Worm (Caenorhabditis elegans) whole organism, L2 larva: Measurements from ENCODE around the gene C06A6.2.

Source experiments
- C34F6.9 ChIP-seq: fragments of 150-350 bp; optimal IDR thresholded peaks from 2 replicates; lab custom pipeline; 2014; ENCODE audit warnings: missing biosample characterization, missing genetic modification characterization
- F13H6.1 ChIP-seq: sonication (generic microtip); optimal IDR thresholded peaks from 2 replicates; lab custom pipeline; 2016; ENCODE audit warnings: missing genetic modification characterization, missing compliant biosample characterization
- R02D3.7 ChIP-seq: fragments of 150-350 bp; optimal IDR thresholded peaks from 2 replicates; lab custom pipeline; 2014; ENCODE audit warnings: missing biosample characterization, missing genetic modification characterization
- Y55F3AM.14 ChIP-seq: fragments of 200-800 bp; sonication (Bioruptor generic); optimal IDR thresholded peaks from 2 replicates; lab custom pipeline; 2018; ENCODE audit warnings: mild to moderate bottlenecking, missing genetic modification characterization, missing compliant biosample characterization
- ZK546.5 ChIP-seq: sonication (generic microtip); optimal IDR thresholded peaks from 2 replicates; lab custom pipeline; 2017; ENCODE audit warnings: missing biosample characterization, missing genetic modification characterization
- alr-1 ChIP-seq: fragments of 150-350 bp; optimal IDR thresholded peaks from 2 replicates; lab custom pipeline; 2014; ENCODE audit warnings: missing biosample characterization, missing genetic modification characterization
- aly-2 ChIP-seq: fragments of 150-350 bp; optimal IDR thresholded peaks from 2 replicates; lab custom pipeline; 2014; ENCODE audit warnings: missing biosample characterization, missing genetic modification characterization
- ama-1 ChIP-seq: fragments of 150-350 bp; optimal IDR thresholded peaks from 2 replicates; lab custom pipeline; 2018; ENCODE audit warnings: inconsistent platforms
- blmp-1 ChIP-seq: sonication (generic microtip); optimal IDR thresholded peaks from 2 replicates; lab custom pipeline; 2017; ENCODE audit warnings: missing genetic modification characterization, mild to moderate bottlenecking, missing compliant biosample characterization, antibody characterized with exemption, moderate library complexity; ENCODE audit not compliant: insufficient read depth
- ceh-16 ChIP-seq: fragments of 150-350 bp; optimal IDR thresholded peaks from 2 replicates; lab custom pipeline; 2014; ENCODE audit warnings: missing biosample characterization, missing genetic modification characterization
- ceh-82 ChIP-seq: fragments of 150-350 bp; optimal IDR thresholded peaks from 2 replicates; lab custom pipeline; 2014; ENCODE audit warnings: missing biosample characterization, missing genetic modification characterization
- crh-2 ChIP-seq: sonication (generic microtip); optimal IDR thresholded peaks from 2 replicates; lab custom pipeline; 2017; ENCODE audit warnings: missing biosample characterization, missing genetic modification characterization
- dmd-4 ChIP-seq: sonication (generic microtip); optimal IDR thresholded peaks from 2 replicates; lab custom pipeline; 2017; ENCODE audit warnings: missing biosample characterization, missing genetic modification characterization
- egl-27 ChIP-seq: sonication (generic microtip); optimal IDR thresholded peaks from 3 replicates; lab custom pipeline; 2017; ENCODE audit warnings: missing biosample characterization, missing genetic modification reagents, missing genetic modification characterization
- elt-1 ChIP-seq: fragments of 150-350 bp; optimal IDR thresholded peaks from 2 replicates; lab custom pipeline; 2014; ENCODE audit warnings: missing biosample characterization, missing genetic modification characterization
- elt-3 ChIP-seq: sonication (generic microtip); optimal IDR thresholded peaks from 2 replicates; lab custom pipeline; 2017; ENCODE audit warnings: missing biosample characterization, missing genetic modification characterization
- fos-1 ChIP-seq: fragments of 150-350 bp; optimal IDR thresholded peaks from 2 replicates; lab custom pipeline; 2014; ENCODE audit warnings: missing biosample characterization, missing genetic modification characterization
- gmeb-1 ChIP-seq: fragments of 150-350 bp; optimal IDR thresholded peaks from 2 replicates; lab custom pipeline; 2014; ENCODE audit warnings: missing biosample characterization, missing genetic modification characterization
- lin-11 ChIP-seq: fragments of 150-350 bp; sonication (generic microtip); optimal IDR thresholded peaks from 2 replicates; lab custom pipeline; 2014; ENCODE audit warnings: missing biosample characterization, missing genetic modification characterization, inconsistent platforms, mixed read lengths
- lin-13 ChIP-seq: fragments of 150-350 bp; optimal IDR thresholded peaks from 2 replicates; lab custom pipeline; 2014; ENCODE audit warnings: missing biosample characterization, missing genetic modification reagents, missing genetic modification characterization
- lin-39 ChIP-seq: fragments of 150-350 bp; optimal IDR thresholded peaks from 2 replicates; lab custom pipeline; 2014; ENCODE audit warnings: missing biosample characterization, missing genetic modification reagents, missing genetic modification characterization
- lsy-2 ChIP-seq, 2 experiments: fragments of 150-350 bp in 1 of 2; sonication (generic microtip) in 1 of 2; optimal IDR thresholded peaks; 2 replicates each; lab custom pipeline; 2014 to 2017; ENCODE audit warnings: missing biosample characterization in 2 of 2, missing genetic modification characterization in 2 of 2
- mab-5 ChIP-seq: fragments of 150-350 bp; optimal IDR thresholded peaks from 2 replicates; lab custom pipeline; 2014; ENCODE audit warnings: missing biosample characterization, missing genetic modification characterization
- mbf-1 ChIP-seq: sonication (generic microtip); optimal IDR thresholded peaks from 2 replicates; lab custom pipeline; 2017; ENCODE audit warnings: missing biosample characterization, missing genetic modification characterization
- mdl-1 ChIP-seq, 2 experiments: fragments of 150-350 bp in 1 of 2; sonication (generic microtip) in 1 of 2; optimal IDR thresholded peaks; 2 replicates each; lab custom pipeline; 2017; ENCODE audit warnings: missing biosample characterization in 2 of 2, missing genetic modification characterization in 2 of 2
- nhr-10 ChIP-seq: sonication (generic microtip); optimal IDR thresholded peaks from 2 replicates; lab custom pipeline; 2017; ENCODE audit warnings: missing biosample characterization, missing genetic modification characterization
- nhr-11 ChIP-seq: fragments of 150-350 bp; optimal IDR thresholded peaks from 2 replicates; lab custom pipeline; 2014; ENCODE audit warnings: missing biosample characterization, missing genetic modification characterization
- nhr-12 ChIP-seq: fragments of 150-350 bp; optimal IDR thresholded peaks from 2 replicates; lab custom pipeline; 2014; ENCODE audit warnings: missing biosample characterization, missing genetic modification characterization
- nhr-129 ChIP-seq: fragments of 150-350 bp; optimal IDR thresholded peaks from 2 replicates; lab custom pipeline; 2014; ENCODE audit warnings: missing biosample characterization, missing genetic modification characterization
- nhr-21 ChIP-seq: fragments of 150-350 bp; optimal IDR thresholded peaks from 2 replicates; lab custom pipeline; 2014; ENCODE audit warnings: missing biosample characterization, missing genetic modification characterization
- nhr-23 ChIP-seq: fragments of 150-350 bp; optimal IDR thresholded peaks from 2 replicates; lab custom pipeline; 2014; ENCODE audit warnings: missing biosample characterization, missing genetic modification reagents, missing genetic modification characterization
- nhr-237 ChIP-seq: fragments of 150-350 bp; optimal IDR thresholded peaks from 2 replicates; lab custom pipeline; 2014; ENCODE audit warnings: missing biosample characterization, missing genetic modification characterization
- nhr-25 ChIP-seq: fragments of 150-350 bp; sonication (generic microtip); optimal IDR thresholded peaks from 3 replicates; lab custom pipeline; 2014; ENCODE audit warnings: missing biosample characterization, missing genetic modification characterization
- nhr-6 ChIP-seq: fragments of 150-350 bp; optimal IDR thresholded peaks from 2 replicates; lab custom pipeline; 2014; ENCODE audit warnings: missing biosample characterization, missing genetic modification characterization
- nhr-77 ChIP-seq: fragments of 150-350 bp; optimal IDR thresholded peaks from 2 replicates; lab custom pipeline; 2014; ENCODE audit warnings: missing biosample characterization, missing genetic modification characterization
- peb-1 ChIP-seq: fragments of 150-350 bp; optimal IDR thresholded peaks from 2 replicates; lab custom pipeline; 2014; ENCODE audit warnings: missing biosample characterization, missing genetic modification characterization
- sem-4 ChIP-seq: fragments of 150-350 bp; optimal IDR thresholded peaks from 2 replicates; lab custom pipeline; 2014; ENCODE audit warnings: missing biosample characterization, missing genetic modification reagents, missing genetic modification characterization
- skn-1 ChIP-seq: sonication (generic microtip); optimal IDR thresholded peaks from 2 replicates; lab custom pipeline; 2017; ENCODE audit warnings: missing biosample characterization, missing genetic modification characterization
- sma-3 ChIP-seq: sonication (generic microtip); optimal IDR thresholded peaks from 2 replicates; lab custom pipeline; 2016; ENCODE audit warnings: missing genetic modification reagents, missing genetic modification characterization, missing compliant biosample characterization
- sma-9 ChIP-seq, 2 experiments: fragments of 150-350 bp in 1 of 2; sonication (generic microtip) in 1 of 2; optimal IDR thresholded peaks; 2 replicates each; lab custom pipeline; 2014 to 2016; ENCODE audit warnings: missing genetic modification characterization in 2 of 2, mild to moderate bottlenecking in 1 of 2, missing biosample characterization in 1 of 2, missing compliant biosample characterization in 1 of 2, missing genetic modification reagents in 1 of 2, moderate library complexity in 1 of 2
- snpc-4 ChIP-seq: fragments of 150-350 bp; optimal IDR thresholded peaks from 2 replicates; lab custom pipeline; 2014; ENCODE audit warnings: missing biosample characterization, missing genetic modification characterization
- unc-39 ChIP-seq: fragments of 150-350 bp; optimal IDR thresholded peaks from 2 replicates; lab custom pipeline; 2014; ENCODE audit warnings: missing biosample characterization, missing genetic modification characterization
- unc-55 ChIP-seq: fragments of 150-350 bp; sonication (generic microtip); optimal IDR thresholded peaks from 3 replicates; lab custom pipeline; 2014; ENCODE audit warnings: missing biosample characterization, missing genetic modification reagents, missing genetic modification characterization
- unc-62 ChIP-seq: fragments of 150-350 bp; optimal IDR thresholded peaks from 2 replicates; lab custom pipeline; 2014; ENCODE audit warnings: missing biosample characterization, missing genetic modification reagents, missing genetic modification characterization
- zag-1 ChIP-seq: fragments of 150-350 bp; optimal IDR thresholded peaks from 2 replicates; lab custom pipeline; 2014; ENCODE audit warnings: missing biosample characterization, missing genetic modification characterization
- ztf-1 ChIP-seq: fragments of 200-800 bp; sonication (Bioruptor generic); conservative IDR thresholded peaks from 2 replicates; pipeline ENCODE4 v1.3.6; 2022; ENCODE audit warnings: missing genetic modification characterization, missing compliant biosample characterization
- ztf-11 ChIP-seq: sonication (generic microtip); optimal IDR thresholded peaks from 2 replicates; lab custom pipeline; 2017; ENCODE audit warnings: missing biosample characterization, missing genetic modification characterization
- ztf-4 ChIP-seq: fragments of 150-350 bp; optimal IDR thresholded peaks from 2 replicates; lab custom pipeline; 2014; ENCODE audit warnings: missing biosample characterization, missing genetic modification characterization

C06A6.2 gene

DNA sequence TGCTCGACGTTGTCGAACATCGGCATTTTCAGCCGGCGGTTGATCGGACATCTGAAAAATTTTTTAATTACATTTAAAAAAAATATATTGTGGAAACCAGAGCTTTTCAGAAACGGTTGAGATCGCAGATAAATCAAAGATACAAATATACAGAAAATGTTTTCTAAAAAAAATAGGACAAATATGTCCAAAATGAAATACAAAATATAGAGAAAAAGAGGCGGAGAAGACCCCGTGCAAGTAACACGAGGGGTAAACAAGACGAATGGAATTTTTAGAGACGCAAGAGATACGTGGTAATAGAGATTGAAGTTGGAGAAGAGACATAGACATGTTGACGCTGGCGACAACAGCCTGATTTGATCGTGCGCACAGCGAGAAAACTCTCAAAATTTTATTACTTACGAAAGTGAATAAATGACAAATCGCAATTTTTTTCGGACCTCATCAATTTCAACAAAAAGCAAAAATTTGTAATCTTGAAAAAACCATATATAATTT lies 30.7 kb upstream of the C06A6.2 start, which contains the start of gene cdgs-1:
Gene cdgs-1 (minus strand): TSS at position 51 of the 501 bp plus-strand sequence.
- TF ChIP-seq lsy-2 (tag; optimal IDR thresholded peaks at IDR 0.05; lab: Kevin White, UChicago) (peak in 1 of 2 experiments; percentile 59), mbf-1 (no peak), unc-55 (GFP tag; lab: Kevin White, UChicago) (peak; percentile 57), nhr-25 (tag; lab: Kevin White, UChicago) (peak; percentile 30), C34F6.9 (tag; lab: Kevin White, UChicago) (peak; percentile 73), sma-9 (GFP tag; optimal IDR thresholded peaks at IDR 0.05; lab: Kevin White, UChicago) (peak; percentile 63), sma-9 (tag; optimal IDR thresholded peaks at IDR 0.05; lab: Kevin White, UChicago) (no peak), nhr-129 (tag; lab: Kevin White, UChicago) (peak; percentile 77), fos-1 (tag; lab: Kevin White, UChicago) (peak; percentile 20), dmd-4 (no peak), mdl-1 (tag; optimal IDR thresholded peaks at IDR 0.05; lab: Kevin White, UChicago) (peak; percentile 62 to 64), alr-1 (no peak), blmp-1 (tag; lab: Kevin White, UChicago) (no peak), F13H6.1 (tag; lab: Kevin White, UChicago) (peak; percentile 19), crh-2 (tag; lab: Kevin White, UChicago) (peak; percentile 75)

DNA sequence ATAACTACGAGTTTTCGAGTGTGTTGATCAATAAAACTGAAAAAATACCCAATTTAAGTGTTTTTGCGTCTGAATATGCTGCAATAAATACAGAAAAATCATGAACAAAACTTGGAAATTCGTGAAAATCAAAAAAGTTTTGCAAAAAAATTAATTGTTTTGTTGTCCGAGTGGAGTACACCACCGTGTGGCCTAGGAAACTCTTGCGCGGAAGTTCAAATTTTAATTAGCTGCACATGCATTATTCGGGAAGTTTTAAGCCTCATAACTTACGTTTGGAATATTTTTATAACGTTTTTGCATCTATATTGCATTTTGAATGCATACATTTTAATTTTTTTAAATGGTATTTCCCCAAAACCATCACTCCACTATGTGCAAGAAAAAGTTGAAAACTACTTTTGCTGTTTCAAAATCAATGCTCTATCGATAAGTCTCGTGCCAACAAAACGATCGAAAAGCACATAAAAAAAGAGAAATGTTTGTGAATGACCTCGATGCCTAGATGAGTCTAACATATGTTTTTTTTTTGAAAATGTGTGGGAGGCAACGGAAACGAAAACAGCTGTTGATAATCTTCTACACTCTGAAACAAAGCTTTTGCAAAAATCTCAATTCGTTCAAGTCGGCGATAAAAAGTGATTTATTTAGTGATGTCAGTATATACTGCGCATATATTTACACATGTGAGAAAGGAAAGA lies 29.9 kb upstream of the C06A6.2 start:
- no peak for TF ChIP-seq R02D3.7
- TF ChIP-seq ama-1, result no peak
- no peak for TF ChIP-seq aly-2 (tag; lab: Kevin White, UChicago)
- no peak for TF ChIP-seq unc-39 (tag; lab: Kevin White, UChicago)
- TF ChIP-seq F13H6.1 (tag; lab: Kevin White, UChicago), result no peak
- TF ChIP-seq mbf-1, result no peak
- no peak for TF ChIP-seq nhr-10 (tag; lab: Kevin White, UChicago)
- no peak for TF ChIP-seq nhr-12 (tag; lab: Kevin White, UChicago)
- TF ChIP-seq peb-1 (tag; lab: Kevin White, UChicago), result no peak
- no peak for TF ChIP-seq blmp-1 (tag; lab: Kevin White, UChicago)
- TF ChIP-seq elt-1 (tag; lab: Kevin White, UChicago), result no peak
- TF ChIP-seq zag-1 (tag; lab: Kevin White, UChicago), result no peak
- TF ChIP-seq ZK546.5 (tag; lab: Kevin White, UChicago), result no peak
- peak; percentile 57 for TF ChIP-seq sma-3 (GFP tag; lab: Kevin White, UChicago)
- peak; percentile 88 for TF ChIP-seq gmeb-1 (tag; lab: Kevin White, UChicago)
- TF ChIP-seq egl-27 (tag; lab: Kevin White, UChicago), result no peak
- TF ChIP-seq nhr-21 (tag; lab: Kevin White, UChicago), result no peak
- no peak for TF ChIP-seq lin-11 (tag; lab: Kevin White, UChicago)
- no peak for TF ChIP-seq dmd-4
- TF ChIP-seq skn-1, result no peak
- TF ChIP-seq sma-9 (GFP tag; optimal IDR thresholded peaks at IDR 0.05; lab: Kevin White, UChicago), result peak; percentile 16
- TF ChIP-seq sma-9 (tag; optimal IDR thresholded peaks at IDR 0.05; lab: Kevin White, UChicago), result no peak
- TF ChIP-seq nhr-129 (tag; lab: Kevin White, UChicago), result peak; percentile 43
- TF ChIP-seq mab-5 (tag; lab: Kevin White, UChicago), result no peak
- no peak for TF ChIP-seq snpc-4 (tag; lab: Kevin White, UChicago)
- TF ChIP-seq sem-4 (tag; lab: Kevin White, UChicago), result no peak
- TF ChIP-seq unc-62 (GFP tag; lab: Kevin White, UChicago), result no peak
- TF ChIP-seq nhr-77, result no peak
- TF ChIP-seq Y55F3AM.14 (GFP tag; lab: Kevin White, UChicago), result no peak
- no peak for TF ChIP-seq ztf-1
- TF ChIP-seq lsy-2 (tag; optimal IDR thresholded peaks at IDR 0.05; lab: Kevin White, UChicago), result peak in 1 of 2 experiments; percentile 56
- no peak for TF ChIP-seq mdl-1 (tag; optimal IDR thresholded peaks at IDR 0.05; lab: Kevin White, UChicago)
- no peak for TF ChIP-seq ztf-4 (tag; lab: Kevin White, UChicago)
- no peak for TF ChIP-seq nhr-6
- TF ChIP-seq elt-3 (tag; lab: Kevin White, UChicago), result no peak
- TF ChIP-seq unc-55 (GFP tag; lab: Kevin White, UChicago), result peak; percentile 41
- TF ChIP-seq ztf-11, result no peak
- TF ChIP-seq nhr-23 (tag; lab: Kevin White, UChicago), result no peak
- no peak for TF ChIP-seq ceh-82
- no peak for TF ChIP-seq ceh-16 (tag; lab: Kevin White, UChicago)
- no peak for TF ChIP-seq nhr-25 (tag; lab: Kevin White, UChicago)
- TF ChIP-seq lin-39, result no peak
- no peak for TF ChIP-seq fos-1 (tag; lab: Kevin White, UChicago)
- TF ChIP-seq lin-13, result no peak
- peak; percentile 13 for TF ChIP-seq C34F6.9 (tag; lab: Kevin White, UChicago)
- TF ChIP-seq nhr-237, result no peak
- no peak for TF ChIP-seq alr-1
- no peak for TF ChIP-seq nhr-11
- TF ChIP-seq crh-2 (tag; lab: Kevin White, UChicago), result peak; percentile 20
